Fruit fly (Drosophila melanogaster) ovary, adult (tissue): ENCODE measurements around the gene CG4751.

Experiments
- CG17801 ChIP-seq: fragments of 200-800 bp; optimal IDR thresholded peaks from 2 replicates; lab custom pipeline; 2019; ENCODE audit warnings: missing biosample characterization, mild to moderate bottlenecking, missing genetic modification characterization, moderate library complexity; ENCODE audit not compliant: partially characterized antibody

Gene CG4751

dm6 chr2L:11182610-11183243, 52.2 kb downstream of the CG4751 start:
- TF ChIP-seq CG17801 (GFP tag; lab: Kevin White, UChicago) = no peak

dm6 chr2L:11184144-11184543, 53.6 kb downstream of the CG4751 start:
- TF ChIP-seq CG17801 (GFP tag; lab: Kevin White, UChicago) = no peak
